Worm (Caenorhabditis elegans) whole organism, L4/young adult: ENCODE data around the gene gur-5.
A peak's percentile ranks its signal among the peaks of the same experiment; 100 is the strongest.

Experiments used
- W03F9.2 ChIP-seq: fragments of 150-350 bp; optimal IDR thresholded peaks from 2 replicates; lab custom pipeline; 2014; ENCODE audit warnings: missing biosample characterization, missing genetic modification characterization
- dao-5 ChIP-seq: sonication (generic microtip); optimal IDR thresholded peaks from 2 replicates; lab custom pipeline; 2016; ENCODE audit warnings: missing genotype, missing genetic modification characterization, moderate library complexity, missing compliant biosample characterization
- him-1 ChIP-seq: sonication (generic microtip); optimal IDR thresholded peaks from 2 replicates; lab custom pipeline; 2016; ENCODE audit warnings: missing genotype, missing genetic modification reagents, missing genetic modification characterization, missing compliant biosample characterization

The gur-5 gene

DNA sequence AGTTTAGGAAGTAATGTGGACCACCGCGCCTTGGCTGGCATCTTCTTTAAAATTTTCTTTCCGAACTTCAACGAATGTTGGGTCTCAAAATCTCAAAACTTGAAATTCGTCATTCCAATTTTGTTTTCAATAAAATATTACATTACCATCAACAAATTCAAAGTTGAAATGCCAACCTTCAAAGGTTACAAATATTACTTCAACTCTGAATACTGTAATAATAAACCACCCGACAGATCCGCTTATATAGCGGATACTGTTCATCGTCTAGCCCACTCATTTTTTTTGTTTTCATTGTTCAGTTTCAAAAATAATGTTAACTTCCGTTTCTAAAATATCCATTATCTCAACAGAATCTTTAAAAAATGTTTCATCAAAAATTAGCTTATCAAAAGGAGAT is at the start of gene gur-5:
Gene gur-5 (plus strand): TSS at position 301 of the 400 bp plus-strand sequence.
- TF ChIP-seq dao-5 (tag; lab: Kevin White, UChicago) (no peak), him-1 (tag; lab: Kevin White, UChicago) (no peak), W03F9.2 (tag; lab: Kevin White, UChicago) (no peak)

DNA sequence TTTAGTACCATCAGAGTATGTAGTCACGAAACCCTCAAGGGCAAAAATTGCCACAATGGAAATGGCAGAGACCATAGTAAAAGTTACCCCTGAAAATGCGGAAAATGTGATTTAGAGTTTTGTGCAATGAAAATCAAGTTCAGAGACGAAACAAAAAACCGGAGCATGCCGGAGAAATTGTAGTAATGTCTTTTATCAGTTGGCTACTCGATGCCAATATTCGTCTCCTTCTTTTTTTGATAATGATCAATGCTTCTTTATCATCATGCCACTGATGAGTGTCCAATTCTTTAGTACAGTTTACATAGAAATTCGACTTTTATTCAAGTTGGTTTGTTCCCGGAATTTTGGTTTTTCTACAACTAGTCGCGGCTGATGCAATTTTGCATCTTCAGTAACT is 49.4 kb upstream of the gur-5 start, which contains the start of gene pho-1:
Gene pho-1 (minus strand): TSS at position 89 of the 400 bp plus-strand sequence.
- TF ChIP-seq W03F9.2 (tag; lab: Kevin White, UChicago): no peak
- TF ChIP-seq him-1 (tag; lab: Kevin White, UChicago): no peak
- no peak for TF ChIP-seq dao-5 (tag; lab: Kevin White, UChicago)

DNA sequence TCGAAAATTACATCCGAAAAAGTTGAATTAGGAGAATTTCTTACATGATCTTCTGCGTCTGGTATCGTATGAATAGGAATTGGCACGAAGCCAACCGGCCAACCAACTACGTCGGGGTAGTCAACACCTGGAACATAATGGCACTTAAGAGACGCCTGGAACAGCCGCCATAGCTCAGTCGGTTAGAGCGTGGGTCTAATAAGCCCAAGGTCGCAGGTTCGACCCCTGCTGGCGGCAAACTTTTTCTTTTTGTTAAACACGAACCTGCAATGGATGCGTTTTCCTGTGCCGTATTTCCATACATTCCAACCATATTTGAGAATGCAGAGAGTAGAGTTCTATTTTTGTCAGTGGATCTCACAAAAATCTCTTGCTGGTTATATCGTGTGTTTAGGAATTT is 47.4 kb upstream of the gur-5 start:
- TF ChIP-seq dao-5 (tag; lab: Kevin White, UChicago): no peak
- no peak for TF ChIP-seq him-1 (tag; lab: Kevin White, UChicago)
- no peak for TF ChIP-seq W03F9.2 (tag; lab: Kevin White, UChicago)

DNA sequence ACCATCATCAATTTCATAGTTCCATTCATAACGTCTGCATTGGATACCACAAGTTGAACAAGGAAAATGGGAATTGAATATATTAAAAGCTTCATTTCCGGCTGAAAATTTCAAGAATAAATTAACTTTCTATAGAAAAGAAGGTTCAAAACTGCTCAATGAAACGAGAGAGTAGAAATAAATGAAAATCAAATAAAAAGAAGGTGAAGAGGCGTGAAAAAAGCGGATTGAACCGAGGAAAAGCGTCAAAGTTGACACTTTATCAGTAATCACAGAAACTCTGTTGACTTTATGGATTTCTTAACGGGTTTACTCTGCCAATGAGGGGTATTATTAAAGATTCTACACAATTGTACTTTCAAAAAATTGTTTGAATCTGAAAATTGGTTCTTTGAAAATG is 46.8 kb upstream of the gur-5 start, which contains the start of gene pho-4:
Gene pho-4 (minus strand): TSS at position 101 of the 400 bp plus-strand sequence.
- TF ChIP-seq him-1 (tag; lab: Kevin White, UChicago) (no peak), dao-5 (tag; lab: Kevin White, UChicago) (no peak), W03F9.2 (tag; lab: Kevin White, UChicago) (no peak)

DNA sequence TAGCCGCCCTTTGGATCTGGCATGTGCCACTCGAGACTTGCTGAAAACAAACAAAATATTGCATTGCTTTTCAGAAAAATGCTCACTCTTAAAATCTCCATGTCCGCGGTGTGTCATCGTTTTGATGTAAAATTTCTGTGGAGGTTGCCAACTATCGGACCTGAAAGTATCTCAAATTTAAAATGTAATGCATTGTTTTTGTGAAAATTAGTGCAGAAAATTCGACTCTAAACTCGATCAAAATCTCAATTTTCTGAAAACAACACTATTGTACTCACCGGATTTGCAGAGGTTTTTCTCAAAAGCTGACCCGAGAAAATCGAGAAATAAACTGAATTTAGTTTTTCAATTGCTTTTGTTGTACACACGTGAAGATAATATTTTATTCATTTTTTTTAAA is 43.6 kb upstream of the gur-5 start, which contains the start of gene T16D1.1:
Gene T16D1.1 (minus strand): TSS at position 101 of the 400 bp plus-strand sequence.
- TF ChIP-seq dao-5 (tag; lab: Kevin White, UChicago): no peak
- no peak for TF ChIP-seq him-1 (tag; lab: Kevin White, UChicago)
- no peak for TF ChIP-seq W03F9.2 (tag; lab: Kevin White, UChicago)

DNA sequence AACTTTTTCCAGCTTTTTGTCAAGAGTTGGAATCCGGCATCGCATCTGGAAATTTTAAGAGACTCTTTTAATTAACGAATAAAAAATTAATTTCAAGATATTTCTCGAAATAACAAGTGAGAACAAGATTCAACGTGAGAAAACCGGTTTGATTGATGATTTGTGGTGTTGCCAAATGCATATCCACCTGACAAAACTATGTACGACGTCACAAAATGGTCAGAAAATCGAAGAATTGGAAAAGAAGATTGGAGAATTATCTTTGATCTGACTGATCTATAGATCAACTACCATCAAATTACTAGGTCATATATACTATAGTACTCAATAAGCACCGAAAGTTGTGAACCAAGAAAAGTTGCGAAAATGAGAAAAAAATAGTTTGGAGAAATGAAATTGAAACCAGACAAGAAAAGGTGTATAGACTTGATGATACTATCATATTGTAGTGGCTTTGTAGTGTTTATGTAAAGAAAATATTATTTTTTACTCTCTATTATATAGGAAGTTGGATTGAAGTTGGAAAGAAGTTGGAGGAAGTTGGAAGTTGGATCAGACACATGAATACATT is 38.3 kb upstream of the gur-5 start, which contains the start of gene ptr-6:
Gene ptr-6 (minus strand): TSS at position 47 of the 571 bp plus-strand sequence.
- no peak for TF ChIP-seq him-1 (tag; lab: Kevin White, UChicago)
- no peak for TF ChIP-seq dao-5 (tag; lab: Kevin White, UChicago)
- TF ChIP-seq W03F9.2 (tag; lab: Kevin White, UChicago): no peak

DNA sequence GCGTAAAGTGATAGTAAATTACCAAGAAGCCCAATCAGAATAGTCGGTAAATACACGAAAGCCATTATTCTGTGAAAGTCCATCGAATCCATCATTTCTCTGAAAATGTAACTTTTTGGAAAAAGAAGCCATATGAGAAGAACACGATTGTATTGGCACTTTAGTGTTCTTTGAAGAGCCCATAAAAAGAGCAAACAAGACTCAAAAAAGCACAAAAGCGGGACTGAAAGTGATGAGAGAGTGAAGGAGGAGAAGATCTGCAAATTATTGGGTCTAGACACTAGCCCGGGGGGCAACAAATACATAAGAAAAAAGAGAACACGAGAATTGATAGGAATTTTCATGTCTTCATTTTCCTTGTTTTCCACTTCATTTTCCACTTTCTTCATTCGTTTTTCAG is 29.7 kb upstream of the gur-5 start, which contains the start of gene frpr-4:
Gene frpr-4 (minus strand): TSS at position 101 of the 400 bp plus-strand sequence.
- TF ChIP-seq him-1 (tag; lab: Kevin White, UChicago) (no peak), W03F9.2 (tag; lab: Kevin White, UChicago) (no peak), dao-5 (tag; lab: Kevin White, UChicago) (no peak)

DNA sequence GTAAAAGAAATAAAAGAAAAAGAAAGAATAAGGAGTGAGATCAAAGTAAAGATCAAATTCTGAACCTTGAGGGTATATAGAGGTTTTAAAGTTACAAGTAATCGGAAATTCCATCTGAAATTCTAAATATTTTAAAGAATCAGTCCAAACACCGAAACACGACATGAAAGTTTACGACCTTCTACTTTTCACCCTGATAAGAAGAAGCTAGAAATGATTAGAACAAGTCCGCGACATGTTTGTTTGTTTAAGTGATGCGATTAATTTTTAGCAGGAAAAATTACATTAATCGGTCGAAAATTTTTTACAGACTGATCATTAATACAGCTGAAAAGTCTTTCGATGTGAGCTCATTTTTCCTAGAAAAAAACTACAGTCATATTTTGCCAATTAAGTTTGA is 20.5 kb upstream of the gur-5 start:
- no peak for TF ChIP-seq dao-5 (tag; lab: Kevin White, UChicago)
- TF ChIP-seq him-1 (tag; lab: Kevin White, UChicago): no peak
- TF ChIP-seq W03F9.2 (tag; lab: Kevin White, UChicago): no peak

DNA sequence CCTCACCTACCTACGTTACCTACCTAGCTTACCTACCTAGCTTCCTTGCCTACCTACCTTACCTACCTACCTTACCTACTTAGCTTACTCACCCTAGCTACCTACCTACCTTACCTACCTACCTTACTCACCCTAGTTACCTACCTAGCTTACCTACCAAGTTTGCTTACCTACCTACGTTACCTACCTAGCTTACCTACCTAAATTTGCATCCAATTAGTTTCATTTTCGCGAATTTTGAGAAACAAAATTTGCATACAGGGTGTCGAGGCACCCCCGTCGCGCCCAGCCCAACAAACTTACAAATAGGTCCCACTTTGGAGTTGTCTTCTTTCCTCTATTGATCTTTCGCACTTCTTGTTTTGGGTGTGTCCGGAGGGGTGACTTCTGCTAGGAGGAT is 16.2 kb upstream of the gur-5 start:
- TF ChIP-seq W03F9.2 (tag; lab: Kevin White, UChicago): no peak
- TF ChIP-seq him-1 (tag; lab: Kevin White, UChicago): no peak
- no peak for TF ChIP-seq dao-5 (tag; lab: Kevin White, UChicago)

DNA sequence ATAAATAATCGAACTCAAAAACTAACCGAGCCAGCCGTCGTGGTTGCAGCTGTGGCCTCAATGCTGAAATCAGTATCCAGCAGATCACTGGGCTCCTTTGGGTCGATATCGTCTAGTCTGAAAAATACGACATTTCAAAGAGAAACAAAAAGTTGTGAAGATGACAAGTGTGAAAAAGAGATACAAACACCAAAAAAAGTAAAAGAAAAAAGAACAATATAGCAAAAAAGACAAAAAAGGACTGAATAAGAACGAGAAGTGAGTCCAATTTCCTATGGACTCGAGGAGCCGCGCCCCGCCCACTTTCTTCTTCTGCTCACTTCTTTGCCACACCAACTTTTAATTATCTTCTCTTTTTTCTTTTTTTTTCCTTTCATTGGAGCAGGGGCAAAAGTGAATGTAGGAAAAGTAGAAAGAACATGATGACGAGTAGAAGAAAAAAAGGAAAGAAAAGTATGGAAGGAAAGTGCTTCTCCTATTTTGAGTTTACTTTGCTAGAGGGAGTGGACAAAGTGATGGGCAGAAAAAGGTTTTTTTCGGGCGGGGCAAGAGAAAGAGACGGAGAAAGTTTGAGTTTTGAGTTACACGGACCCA is 13.3 kb upstream of the gur-5 start, which contains the start of gene drn-1:
Gene drn-1 (minus strand): TSS at position 117 of the 594 bp plus-strand sequence.
- TF ChIP-seq him-1 (tag; lab: Kevin White, UChicago): no peak
- no peak for TF ChIP-seq dao-5 (tag; lab: Kevin White, UChicago)

DNA sequence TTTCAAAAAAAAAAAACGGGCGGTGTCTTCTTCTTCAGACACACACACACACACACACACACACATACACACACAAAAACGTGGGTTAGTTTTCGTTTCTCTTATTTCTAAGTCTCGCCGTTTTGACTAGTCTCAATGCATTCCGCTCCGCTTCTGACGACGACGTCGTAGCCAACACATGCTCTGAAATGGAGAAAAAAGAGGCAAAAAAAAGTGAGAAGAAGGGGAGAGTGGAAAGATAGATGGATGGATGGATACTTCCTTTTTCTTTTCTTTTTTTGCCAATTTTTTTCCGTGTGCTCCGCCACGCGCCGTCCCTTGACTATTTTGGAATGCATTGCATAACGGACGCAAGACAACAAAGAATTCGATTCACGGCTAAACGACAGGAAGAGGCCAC is 8.4 kb upstream of the gur-5 start:
- TF ChIP-seq W03F9.2 (tag; lab: Kevin White, UChicago) (no peak), him-1 (tag; lab: Kevin White, UChicago) (peak; percentile 50)

DNA sequence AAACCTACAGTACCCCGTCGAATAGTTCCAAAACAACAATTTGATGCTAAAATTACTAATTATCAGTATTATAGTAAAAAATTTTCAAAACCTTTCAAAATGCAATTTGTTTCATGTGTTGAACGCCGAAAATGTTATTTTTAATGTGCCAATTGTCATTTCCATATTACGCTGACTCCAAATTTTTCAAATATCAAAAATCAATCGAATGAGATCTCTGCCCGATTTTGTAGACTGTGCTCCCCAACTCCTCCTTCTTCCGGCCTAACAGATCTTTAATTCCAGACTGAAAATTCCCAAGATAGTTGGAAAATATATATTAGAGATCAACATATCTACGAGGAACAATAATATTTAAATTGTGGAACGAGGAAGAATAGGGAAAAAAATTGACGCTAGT is 7.3 kb upstream of the gur-5 start:
- TF ChIP-seq W03F9.2 (tag; lab: Kevin White, UChicago) (no peak), him-1 (tag; lab: Kevin White, UChicago) (no peak), dao-5 (tag; lab: Kevin White, UChicago) (no peak)

DNA sequence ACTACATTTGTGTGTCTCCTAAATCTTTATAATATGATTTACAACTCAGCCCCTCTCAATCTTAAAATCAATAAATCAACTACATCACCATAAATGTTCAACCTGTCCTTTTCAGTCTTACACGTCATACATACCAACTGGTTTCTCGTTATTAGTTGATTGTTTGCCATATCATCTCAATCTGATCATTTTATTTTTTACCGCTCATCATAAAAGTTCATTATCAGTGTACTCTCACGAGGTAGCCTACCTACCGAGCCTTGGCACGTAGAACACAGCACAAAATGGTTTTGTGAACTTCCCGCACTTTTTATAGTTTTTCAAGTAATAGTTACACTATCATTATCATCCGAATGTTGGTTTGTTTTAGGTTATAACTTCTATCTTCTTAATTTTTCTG is 4.0 kb upstream of the gur-5 start:
- TF ChIP-seq W03F9.2 (tag; lab: Kevin White, UChicago) (no peak), him-1 (tag; lab: Kevin White, UChicago) (no peak), dao-5 (tag; lab: Kevin White, UChicago) (no peak)

DNA sequence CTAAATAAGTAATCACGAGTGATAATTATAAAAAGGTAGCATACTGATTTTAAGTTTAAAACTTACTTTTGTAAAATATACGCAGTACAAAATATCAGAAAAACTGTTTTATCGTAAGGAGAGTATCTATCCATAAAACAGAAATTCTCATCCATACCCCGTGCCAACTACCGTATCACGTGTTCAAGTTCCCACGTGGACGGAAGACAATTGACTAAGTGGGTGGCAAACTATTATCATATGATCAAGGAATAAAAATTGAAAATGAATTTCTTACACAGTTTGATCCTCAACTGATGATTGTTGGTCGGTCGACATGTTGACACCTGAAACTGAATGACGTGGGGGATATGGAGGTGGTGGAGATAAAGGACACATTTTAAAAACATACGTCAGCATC is 2.9 kb upstream of the gur-5 start, which contains the start of gene pmt-1:
Gene pmt-1 (minus strand): TSS at position 332 of the 400 bp plus-strand sequence.
- TF ChIP-seq W03F9.2 (tag; lab: Kevin White, UChicago) (no peak), him-1 (tag; lab: Kevin White, UChicago) (no peak), dao-5 (tag; lab: Kevin White, UChicago) (no peak)
